Worm (Caenorhabditis elegans): ENCODE measurements around the gene dos-1.

- TF ChIP-seq ztf-11 (tag; optimal IDR thresholded peaks at IDR 0.05): no peak
- no peak for TF ChIP-seq snpc-4 (tag; optimal IDR thresholded peaks at IDR 0.05)
- TF ChIP-seq spr-3 (GFP tag; optimal IDR thresholded peaks at IDR 0.05): no peak
- TF ChIP-seq nhr-25 (tag; optimal IDR thresholded peaks at IDR 0.05; ENCODE audit: borderline replicate concordance, insufficient read depth): no peak
- TF ChIP-seq hlh-30 (tag; optimal IDR thresholded peaks at IDR 0.05; ENCODE audit: insufficient read depth): no peak
- no peak for TF ChIP-seq ceh-82 (tag; optimal IDR thresholded peaks at IDR 0.05)
- no peak for TF ChIP-seq mdl-1 (tag; optimal IDR thresholded peaks at IDR 0.05)
- no peak for TF ChIP-seq saeg-2 (GFP tag; IDR thresholded peaks at IDR 0.05)
- TF ChIP-seq nhr-28 (tag; optimal IDR thresholded peaks at IDR 0.05): no peak
- no peak for TF ChIP-seq nhr-77 (tag; optimal IDR thresholded peaks at IDR 0.05)
- TF ChIP-seq unc-130 (GFP tag; optimal IDR thresholded peaks at IDR 0.05): no peak
- TF ChIP-seq egl-27 (tag; optimal IDR thresholded peaks at IDR 0.05): no peak
- no peak for TF ChIP-seq nhr-76 (tag; optimal IDR thresholded peaks at IDR 0.05)
Observed at ce11 chrIII:9075539-9075938, 28.2 kb upstream of the dos-1 start, which contains the start of gene F02A9.7.

Measured in whole organism, L4 larva.